Fruit fly (Drosophila melanogaster) whole organism, pupa: ENCODE results near the gene mTerf5.
A peak's percentile ranks its signal among the peaks of the same experiment; 100 is the strongest.

Experiments
- CG10348 ChIP-seq: fragments of 200-800 bp; sonication (Bioruptor generic); IDR thresholded peaks from 2 replicates; pipeline ENCODE4 v1.3.6; 2022; ENCODE audit warnings: missing biosample characterization, missing genetic modification characterization
- CG32121 ChIP-seq: fragments of 200-800 bp; sonication (Bioruptor generic); IDR thresholded peaks from 2 replicates; pipeline ENCODE4 v1.3.6; 2022; ENCODE audit warnings: missing biosample characterization, missing genetic modification characterization
- CG4496 ChIP-seq: fragments of 200-800 bp; sonication (Bioruptor generic); IDR thresholded peaks from 3 replicates; pipeline ENCODE4 v1.3.6; 2022; ENCODE audit warnings: missing biosample characterization, missing genetic modification characterization
- Ets98B ChIP-seq: fragments of 200-800 bp; sonication (Bioruptor generic); IDR thresholded peaks from 2 replicates; pipeline ENCODE4 v1.3.6; 2022; ENCODE audit warnings: missing biosample characterization, missing genetic modification characterization
- Snoo ChIP-seq: fragments of 200-800 bp; sonication (Bioruptor generic); optimal IDR thresholded peaks from 3 replicates; lab custom pipeline; 2017; ENCODE audit warnings: missing biosample characterization, mild to moderate bottlenecking, missing genetic modification characterization, inconsistent platforms
- rn ChIP-seq: fragments of 200-800 bp; sonication (Bioruptor generic); IDR thresholded peaks from 2 replicates; pipeline ENCODE4 v1.3.6; 2022; ENCODE audit warnings: missing biosample characterization, missing genetic modification characterization

DNA sequence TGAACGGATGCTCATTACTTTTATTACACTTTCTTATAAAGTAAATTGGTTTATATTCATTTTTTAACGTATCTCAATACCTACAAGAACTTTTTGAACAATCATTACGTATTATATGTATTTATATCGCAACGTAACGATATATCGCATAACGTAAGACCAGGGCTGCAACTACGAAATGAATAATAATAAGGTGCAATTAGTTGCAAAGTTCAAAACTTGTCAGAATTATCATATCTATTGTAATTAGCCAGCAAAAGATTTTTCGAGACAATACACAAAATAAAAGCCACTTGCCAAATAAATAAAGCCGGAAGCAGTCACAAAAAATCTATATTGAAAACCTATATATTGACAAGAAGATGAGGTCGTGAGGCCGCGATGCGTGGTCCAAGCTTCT, 8.2 kb downstream of the mTerf5 start:
- TF ChIP-seq Snoo (tag; lab: Kevin White, UChicago) (no peak), rn (GFP tag; lab: Robert Waterston, UW) (no peak), CG4496 (peak; percentile 45; the same call in 1 of the 3 replicates), CG32121 (0 out of 2 replicates have a peak, but pooled peaks have one; percentile 13), CG10348 (GFP tag; lab: Robert Waterston, UW) (no peak), Ets98B (GFP tag; lab: Robert Waterston, UW) (no peak)
